Fruit fly (Drosophila melanogaster): ENCODE results near the gene CG46525.

DNA sequence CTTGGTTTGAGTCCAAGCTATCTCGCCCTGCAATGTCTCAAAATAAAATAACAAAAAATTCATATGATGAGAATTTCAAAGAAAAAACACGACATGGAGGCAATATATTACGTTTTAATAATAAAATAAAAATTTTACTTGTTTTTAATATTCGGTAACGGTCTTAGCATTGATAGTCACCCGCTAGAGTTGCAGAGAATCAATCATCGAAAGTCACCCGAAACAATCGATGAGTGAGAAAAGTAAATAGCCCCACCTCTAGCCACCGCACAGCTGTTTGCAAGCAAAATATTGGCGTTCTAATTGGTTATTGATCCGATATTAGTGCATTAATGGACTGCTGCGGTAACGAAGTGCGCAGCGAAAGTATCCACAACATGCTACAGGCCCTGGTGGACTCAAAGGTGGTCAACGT lies 966 bp downstream of the CG46525 start, which contains the start of gene CG34250:
- TF ChIP-seq insv (optimal IDR thresholded peaks at IDR 0.05) = no peak
- no peak for TF ChIP-seq psq (optimal IDR thresholded peaks at IDR 0.05)
